Fruit fly (Drosophila melanogaster) whole organism, prepupa: ENCODE results near the gene CG3566.

ENCODE experiments used
- CG11294 ChIP-seq: fragments of 200-800 bp; sonication (Bioruptor generic); IDR thresholded peaks from 2 replicates; pipeline ENCODE4 v1.3.6; 2022; ENCODE audit warnings: missing biosample characterization, missing genetic modification characterization
- CG11762 ChIP-seq: fragments of 200-800 bp; sonication (Bioruptor generic); optimal IDR thresholded peaks from 3 replicates; lab custom pipeline; 2016; ENCODE audit warnings: missing biosample characterization, missing genetic modification characterization; ENCODE audit not compliant: insufficient read depth
- CG3032 ChIP-seq: fragments of 200-800 bp; optimal IDR thresholded peaks from 2 replicates; lab custom pipeline; 2019; ENCODE audit warnings: missing biosample characterization, mild to moderate bottlenecking, missing genetic modification characterization, moderate library complexity
- CG31627 ChIP-seq: fragments of 200-800 bp; sonication (Bioruptor generic); optimal IDR thresholded peaks from 3 replicates; lab custom pipeline; 2016; ENCODE audit warnings: missing biosample characterization, missing genetic modification characterization
- CG34406 ChIP-seq: fragments of 200-800 bp; sonication (Bioruptor generic); optimal IDR thresholded peaks from 3 replicates; lab custom pipeline; 2016; ENCODE audit warnings: missing biosample characterization, missing genetic modification characterization
- CG6163 ChIP-seq: fragments of 200-800 bp; sonication (Bioruptor generic); IDR thresholded peaks from 3 replicates; pipeline ENCODE4 v1.3.6; 2022; ENCODE audit warnings: missing biosample characterization, missing genetic modification characterization
- CG6276 ChIP-seq: fragments of 200-800 bp; sonication (Bioruptor generic); optimal IDR thresholded peaks from 2 replicates; lab custom pipeline; 2017; ENCODE audit warnings: missing biosample characterization, mild to moderate bottlenecking, missing genetic modification characterization
- CG6792 ChIP-seq: fragments of 200-800 bp; sonication (Bioruptor generic); optimal IDR thresholded peaks from 3 replicates; lab custom pipeline; 2016; ENCODE audit warnings: missing biosample characterization, missing genetic modification characterization
- CG6808 ChIP-seq: fragments of 200-800 bp; sonication (Bioruptor generic); optimal IDR thresholded peaks from 3 replicates; lab custom pipeline; 2017; ENCODE audit warnings: missing biosample characterization, missing genetic modification characterization, mild to moderate bottlenecking, moderate library complexity, missing genetic modification reagents
- CG8119 ChIP-seq: fragments of 200-800 bp; sonication (Bioruptor generic); IDR thresholded peaks from 3 replicates; pipeline ENCODE4 v1.3.6; 2022; ENCODE audit warnings: missing biosample characterization, missing genetic modification characterization
- Hr39 ChIP-seq: fragments of 200-800 bp; sonication (Bioruptor generic); optimal IDR thresholded peaks from 2 replicates; lab custom pipeline; 2016; ENCODE audit warnings: missing biosample characterization, missing genetic modification characterization
- Lpt ChIP-seq: fragments of 200-800 bp; sonication (Bioruptor generic); optimal IDR thresholded peaks from 3 replicates; lab custom pipeline; 2016; ENCODE audit warnings: missing biosample characterization, missing genetic modification characterization
- Met ChIP-seq: fragments of 200-800 bp; sonication (Bioruptor generic); optimal IDR thresholded peaks from 3 replicates; lab custom pipeline; 2016; ENCODE audit warnings: missing biosample characterization, missing genetic modification characterization
- Smox ChIP-seq: fragments of 200-800 bp; sonication (Bioruptor generic); optimal IDR thresholded peaks from 3 replicates; lab custom pipeline; 2016; ENCODE audit warnings: missing biosample characterization, missing genetic modification characterization
- Sox15 ChIP-seq: fragments of 200-800 bp; sonication (Bioruptor generic); optimal IDR thresholded peaks from 3 replicates; lab custom pipeline; 2016; ENCODE audit warnings: missing biosample characterization, missing genetic modification characterization
- eg ChIP-seq: fragments of 200-800 bp; sonication (Bioruptor generic); IDR thresholded peaks from 3 replicates; pipeline ENCODE4 v1.3.6; 2022; ENCODE audit warnings: missing biosample characterization, missing genetic modification characterization
- fkh ChIP-seq: fragments of 200-800 bp; sonication (Bioruptor generic); optimal IDR thresholded peaks from 3 replicates; lab custom pipeline; 2017; ENCODE audit warnings: missing biosample characterization, mild to moderate bottlenecking, missing genetic modification characterization, moderate library complexity
- lz ChIP-seq: fragments of 200-800 bp; sonication (Bioruptor generic); optimal IDR thresholded peaks from 3 replicates; lab custom pipeline; 2016; ENCODE audit warnings: missing biosample characterization, missing genetic modification characterization
- spab ChIP-seq: fragments of 200-800 bp; sonication (Bioruptor generic); optimal IDR thresholded peaks from 2 replicates; lab custom pipeline; 2017; ENCODE audit warnings: missing biosample characterization, mild to moderate bottlenecking, missing genetic modification characterization, missing genetic modification reagents

The CG3566 gene

DNA sequence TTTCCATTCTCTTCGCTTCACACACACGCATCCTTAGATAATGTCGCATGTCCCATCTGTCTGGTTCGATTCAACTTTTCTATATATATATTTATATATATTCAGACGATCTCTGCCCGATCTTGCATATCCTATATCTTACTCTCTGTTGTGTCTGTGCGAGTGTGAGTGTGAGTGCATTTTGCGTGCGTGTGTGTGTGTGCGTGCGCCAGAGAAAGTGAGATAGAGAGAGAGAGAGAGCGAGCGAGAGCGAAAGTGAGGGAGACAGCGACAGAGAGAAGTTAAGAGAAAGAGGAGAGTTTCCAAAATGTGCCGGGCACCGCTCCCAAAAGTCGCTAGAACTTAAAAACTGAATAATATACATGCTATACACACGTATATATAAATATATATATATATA is 44.8 kb downstream of the CG3566 start:
- TF ChIP-seq spab (GFP tag; lab: Kevin White, UChicago), result no peak
- TF ChIP-seq CG31627 (GFP tag; lab: Kevin White, UChicago), result no peak
- no peak for TF ChIP-seq fkh (GFP tag; lab: Kevin White, UChicago)
- TF ChIP-seq Sox15 (GFP tag; lab: Kevin White, UChicago), result no peak
- no peak for TF ChIP-seq Lpt
- no peak for TF ChIP-seq CG3032 (tag; lab: Kevin White, UChicago)
- no peak for TF ChIP-seq CG6276 (GFP tag; lab: Kevin White, UChicago)
- TF ChIP-seq CG6163 (GFP tag; lab: Robert Waterston, UW), result no peak
- no peak for TF ChIP-seq CG34406 (GFP tag; lab: Kevin White, UChicago)
- no peak for TF ChIP-seq eg (GFP tag; lab: Robert Waterston, UW)
- no peak for TF ChIP-seq Smox (GFP tag; lab: Kevin White, UChicago)

dm6 chrX:6225472-6226049 is 51.0 kb downstream of the CG3566 start, which contains the start of gene dtn:
Gene dtn, plus strand, starts transcription at chrX:6225647.
- TF ChIP-seq Met (GFP tag; lab: Kevin White, UChicago) (no peak), CG11294 (GFP tag; lab: Robert Waterston, UW) (no peak), CG11762 (GFP tag; lab: Kevin White, UChicago) (no peak), CG8119 (GFP tag; lab: Robert Waterston, UW) (peak; percentile 17; the same call in 1 of the 3 replicates), lz (GFP tag; lab: Kevin White, UChicago) (no peak), Hr39 (no peak), CG6792 (GFP tag; lab: Kevin White, UChicago) (no peak), CG6808 (GFP tag; lab: Kevin White, UChicago) (no peak)
